Worm (Caenorhabditis elegans): Measurements from ENCODE around the gene dod-20.

DNA sequence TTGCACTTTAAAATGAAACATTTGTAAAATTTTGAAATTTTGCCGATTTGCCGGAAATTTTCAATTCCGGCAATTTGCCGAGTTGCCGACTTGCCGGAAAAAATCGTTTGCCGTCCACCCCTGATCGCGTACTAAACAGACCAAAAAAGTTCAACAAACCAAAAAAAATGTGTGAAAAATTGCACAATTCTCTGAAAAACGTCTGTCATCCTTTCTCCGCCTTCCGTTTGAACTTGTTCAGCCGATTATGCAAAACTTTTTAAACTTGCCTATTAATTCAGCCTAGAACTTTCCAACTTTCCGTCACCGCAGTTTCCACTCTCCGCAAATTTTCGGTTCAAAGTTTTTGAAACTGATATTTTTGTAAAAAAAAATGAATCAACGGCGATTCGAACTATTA lies 1.9 kb downstream of the dod-20 start, which contains the start of gene B0554.5:
- TF ChIP-seq nhr-11 (tag; optimal IDR thresholded peaks at IDR 0.05) (no peak), sdc-2 (tag; optimal IDR thresholded peaks at IDR 0.05) (no peak), K02D7.2 (tag; optimal IDR thresholded peaks at IDR 0.05) (no peak), F13H6.1 (tag; optimal IDR thresholded peaks at IDR 0.05) (no peak), hlh-30 (tag; optimal IDR thresholded peaks at IDR 0.05; ENCODE audit: insufficient read depth) (no peak), hlh-15 (tag; optimal IDR thresholded peaks at IDR 0.05) (no peak), C38D4.7 (GFP tag; optimal IDR thresholded peaks at IDR 0.05) (no peak), elt-2 (tag; optimal IDR thresholded peaks at IDR 0.05) (no peak), pha-4 (tag; optimal IDR thresholded peaks at IDR 0.05) (no peak)

All from whole organism, late embryonic.